Fruit fly (Drosophila melanogaster) whole organism, embryonic: Measurements from ENCODE around the gene Nlg2.

Source experiments
- ATbp ChIP-seq: fragments of 200-800 bp; sonication (Bioruptor generic); optimal IDR thresholded peaks from 2 replicates; lab custom pipeline; 2017; ENCODE audit warnings: missing biosample characterization, mild to moderate bottlenecking, missing genetic modification characterization, missing genetic modification reagents
- Bgb ChIP-seq: fragments of 200-800 bp; sonication (Bioruptor generic); IDR thresholded peaks from 2 replicates; pipeline ENCODE4 v1.3.6; 2022; ENCODE audit warnings: missing biosample characterization, missing genetic modification characterization; ENCODE audit not compliant: partially characterized antibody
- CG10209 ChIP-seq: fragments of 200-800 bp; sonication (Bioruptor generic); optimal IDR thresholded peaks from 3 replicates; lab custom pipeline; 2017; ENCODE audit warnings: missing biosample characterization, mild to moderate bottlenecking, missing genetic modification characterization, missing genetic modification reagents
- CG10267 ChIP-seq: fragments of 200-800 bp; sonication (Bioruptor generic); optimal IDR thresholded peaks from 2 replicates; lab custom pipeline; 2018; ENCODE audit warnings: missing biosample characterization, mild to moderate bottlenecking, missing genetic modification characterization, moderate library complexity
- CG12659 ChIP-seq: fragments of 200-800 bp; sonication (Bioruptor generic); optimal IDR thresholded peaks from 3 replicates; lab custom pipeline; 2017; ENCODE audit warnings: mild to moderate bottlenecking, missing biosample characterization, missing genetic modification reagents, missing genetic modification characterization
- CG14710 ChIP-seq: fragments of 200-800 bp; sonication (Bioruptor generic); optimal IDR thresholded peaks from 3 replicates; lab custom pipeline; 2019; ENCODE audit warnings: missing biosample characterization, mild to moderate bottlenecking, missing genetic modification characterization, moderate library complexity
- CG15514 ChIP-seq: fragments of 200-800 bp; sonication (Bioruptor generic); optimal IDR thresholded peaks from 3 replicates; lab custom pipeline; 2017; ENCODE audit warnings: missing biosample characterization, missing genetic modification characterization, mild to moderate bottlenecking, moderate library complexity, missing genetic modification reagents
- CG1603 ChIP-seq: fragments of 200-800 bp; sonication (Bioruptor generic); optimal IDR thresholded peaks from 2 replicates; lab custom pipeline; 2019; ENCODE audit warnings: missing biosample characterization, mild to moderate bottlenecking, missing genetic modification characterization, moderate library complexity
- CG17829 ChIP-seq: fragments of 200-800 bp; optimal IDR thresholded peaks from 2 replicates; lab custom pipeline; 2019; ENCODE audit warnings: missing biosample characterization, mild to moderate bottlenecking, missing genetic modification characterization, moderate library complexity
- CG1792 ChIP-seq: fragments of 200-800 bp; sonication (Bioruptor generic); optimal IDR thresholded peaks from 2 replicates; lab custom pipeline; 2016; ENCODE audit warnings: missing biosample characterization, missing genetic modification characterization
- CG2116 ChIP-seq: fragments of 200-800 bp; sonication (Bioruptor generic); optimal IDR thresholded peaks from 3 replicates; lab custom pipeline; 2018; ENCODE audit warnings: missing biosample characterization, mild to moderate bottlenecking, missing genetic modification characterization
- CG2199 ChIP-seq: fragments of 200-800 bp; sonication (Bioruptor generic); IDR thresholded peaks from 3 replicates; pipeline ENCODE4 v1.3.6; 2022; ENCODE audit warnings: missing biosample characterization, missing genetic modification characterization
- CG30020 ChIP-seq: fragments of 200-800 bp; optimal IDR thresholded peaks from 2 replicates; lab custom pipeline; 2019; ENCODE audit warnings: missing biosample characterization, mild to moderate bottlenecking, missing genetic modification characterization, moderate library complexity
- CG31224 ChIP-seq: fragments of 200-800 bp; sonication (Bioruptor generic); IDR thresholded peaks from 2 replicates; pipeline ENCODE4 v1.3.6; 2022; ENCODE audit warnings: missing biosample characterization, missing genetic modification characterization
- CG3847 ChIP-seq: fragments of 200-800 bp; sonication (Bioruptor generic); IDR thresholded peaks from 2 replicates; pipeline ENCODE4 v1.3.6; 2022; ENCODE audit warnings: missing biosample characterization, missing genetic modification characterization
- CG4617 ChIP-seq: fragments of 200-800 bp; sonication (Bioruptor generic); optimal IDR thresholded peaks from 3 replicates; lab custom pipeline; 2016; ENCODE audit warnings: missing biosample characterization, missing genetic modification characterization, borderline replicate concordance
- CG5953 ChIP-seq: fragments of 200-800 bp; sonication (Bioruptor generic); IDR thresholded peaks from 2 replicates; pipeline ENCODE4 v1.3.6; 2022; ENCODE audit warnings: missing biosample characterization, missing genetic modification characterization
- CG6654 ChIP-seq: fragments of 200-800 bp; sonication (Bioruptor generic); optimal IDR thresholded peaks from 2 replicates; lab custom pipeline; 2017; ENCODE audit warnings: missing biosample characterization, mild to moderate bottlenecking, missing genetic modification characterization
- CG7556 ChIP-seq: fragments of 200-800 bp; sonication (Bioruptor generic); optimal IDR thresholded peaks from 2 replicates; lab custom pipeline; 2017; ENCODE audit warnings: missing biosample characterization, mild to moderate bottlenecking, missing genetic modification characterization
- CG8290 ChIP-seq, 3 experiments: fragments of 200-800 bp; sonication (Bioruptor generic); optimal IDR thresholded peaks; 2 replicates each; lab custom pipeline; 2016 to 2019; ENCODE audit warnings: missing biosample characterization in 3 of 3, missing genetic modification characterization in 3 of 3, mild to moderate bottlenecking in 2 of 3, moderate library complexity in 1 of 3
- CG9437 ChIP-seq: fragments of 200-800 bp; sonication (Bioruptor generic); optimal IDR thresholded peaks from 2 replicates; lab custom pipeline; 2018; ENCODE audit warnings: missing biosample characterization, mild to moderate bottlenecking, missing genetic modification characterization
- CHES-1-like ChIP-seq: fragments of 200-800 bp; sonication (Bioruptor generic); optimal IDR thresholded peaks from 2 replicates; lab custom pipeline; 2016; ENCODE audit warnings: missing biosample characterization, missing genetic modification characterization
- Dll ChIP-seq: fragments of 200-800 bp; sonication (Bioruptor generic); IDR thresholded peaks from 4 replicates; pipeline ENCODE4 v1.3.6; 2022; ENCODE audit warnings: missing biosample characterization, missing genetic modification characterization; ENCODE audit not compliant: partially characterized antibody
- E2f1 ChIP-seq: fragments of 200-800 bp; sonication (Bioruptor generic); IDR thresholded peaks from 2 replicates; pipeline ENCODE4 v1.3.6; 2022; ENCODE audit warnings: missing biosample characterization, missing genetic modification characterization
- Elba2 ChIP-seq: fragments of 200-800 bp; sonication (Bioruptor generic); optimal IDR thresholded peaks from 3 replicates; lab custom pipeline; 2016; ENCODE audit warnings: missing biosample characterization, missing genetic modification characterization
- Ets65A ChIP-seq: fragments of 200-800 bp; sonication (Bioruptor generic); peaks from one replicate; lab custom pipeline; 2016; ENCODE audit warnings: missing biosample characterization, missing genetic modification characterization
- Ets97D ChIP-seq: fragments of 200-800 bp; sonication (Bioruptor generic); optimal IDR thresholded peaks from 3 replicates; lab custom pipeline; 2016; ENCODE audit warnings: missing biosample characterization, missing genetic modification characterization
- HmgD ChIP-seq: fragments of 200-800 bp; sonication (Bioruptor generic); optimal IDR thresholded peaks from 3 replicates; lab custom pipeline; 2016; ENCODE audit warnings: missing biosample characterization, missing genetic modification characterization
- HmgZ ChIP-seq: fragments of 200-800 bp; sonication (Bioruptor generic); optimal IDR thresholded peaks from 2 replicates; lab custom pipeline; 2018; ENCODE audit warnings: missing biosample characterization, mild to moderate bottlenecking, missing genetic modification characterization
- Med ChIP-seq: fragments of 200-800 bp; sonication (Bioruptor generic); peaks from one replicate; lab custom pipeline; 2016; ENCODE audit warnings: missing biosample characterization, missing genetic modification characterization, mild to moderate bottlenecking, inconsistent platforms, moderate library complexity
- Mrtf ChIP-seq: fragments of 200-800 bp; sonication (Bioruptor generic); IDR thresholded peaks from 3 replicates; pipeline ENCODE4 v1.3.6; 2022; ENCODE audit warnings: missing biosample characterization, missing genetic modification characterization
- Opbp ChIP-seq: fragments of 200-800 bp; sonication (Bioruptor generic); IDR thresholded peaks from 3 replicates; pipeline ENCODE4 v1.3.6; 2022; ENCODE audit warnings: missing biosample characterization, missing genetic modification characterization; ENCODE audit not compliant: partially characterized antibody
- Sin3A ChIP-seq: fragments of >200 bp; optimal IDR thresholded peaks from 2 replicates; lab custom pipeline; 2018
- Spps ChIP-seq: fragments of 200-800 bp; sonication (Bioruptor generic); optimal IDR thresholded peaks from 2 replicates; lab custom pipeline; 2018; ENCODE audit warnings: missing biosample characterization, mild to moderate bottlenecking, missing genetic modification characterization
- Sry-δ ChIP-seq: fragments of 200-800 bp; sonication (Bioruptor generic); optimal IDR thresholded peaks from 2 replicates; lab custom pipeline; 2016; ENCODE audit warnings: missing biosample characterization, missing genetic modification characterization
- Ssrp ChIP-seq: fragments of 200-800 bp; sonication (Bioruptor generic); optimal IDR thresholded peaks from 2 replicates; lab custom pipeline; 2018; ENCODE audit warnings: missing biosample characterization, mild to moderate bottlenecking, missing genetic modification characterization, moderate library complexity
- YL-1 ChIP-seq: fragments of 200-800 bp; sonication (Bioruptor generic); optimal IDR thresholded peaks from 3 replicates; lab custom pipeline; 2017; ENCODE audit warnings: missing biosample characterization, mild to moderate bottlenecking, missing genetic modification characterization
- amos ChIP-seq: fragments of 200-800 bp; sonication (Bioruptor generic); IDR thresholded peaks from 2 replicates; pipeline ENCODE4 v1.3.6; 2022; ENCODE audit warnings: missing biosample characterization, missing genetic modification characterization; ENCODE audit not compliant: partially characterized antibody
- ap ChIP-seq: fragments of 200-800 bp; sonication (Bioruptor generic); IDR thresholded peaks from 2 replicates; pipeline ENCODE4 v1.3.6; 2022; ENCODE audit warnings: missing biosample characterization, missing genetic modification characterization
- gfzf ChIP-seq: fragments of 200-800 bp; sonication (Bioruptor generic); optimal IDR thresholded peaks from 2 replicates; lab custom pipeline; 2016; ENCODE audit warnings: missing biosample characterization, mild to moderate bottlenecking, missing genetic modification characterization, moderate library complexity
- grn ChIP-seq: fragments of 200-800 bp; sonication (Bioruptor generic); optimal IDR thresholded peaks from 3 replicates; lab custom pipeline; 2017; ENCODE audit warnings: missing biosample characterization, missing genetic modification characterization
- insv ChIP-seq, 2 experiments: fragments of 200-800 bp; sonication (Bioruptor generic); optimal IDR thresholded peaks; 3 replicates each; lab custom pipeline; 2016 to 2018; ENCODE audit warnings: missing biosample characterization in 2 of 2, missing genetic modification characterization in 2 of 2
- jumu ChIP-seq: fragments of 200-800 bp; sonication (Bioruptor generic); optimal IDR thresholded peaks from 3 replicates; lab custom pipeline; 2016; ENCODE audit warnings: missing biosample characterization, missing genetic modification characterization
- mirr ChIP-seq: fragments of 200-800 bp; sonication (Bioruptor generic); optimal IDR thresholded peaks from 3 replicates; lab custom pipeline; 2018; ENCODE audit warnings: missing biosample characterization, mild to moderate bottlenecking, missing genetic modification characterization
- phol ChIP-seq: fragments of 200-800 bp; sonication (Bioruptor generic); optimal IDR thresholded peaks from 3 replicates; lab custom pipeline; 2018; ENCODE audit warnings: missing biosample characterization, mild to moderate bottlenecking, missing genetic modification characterization, moderate library complexity
- sens ChIP-seq: fragments of 200-800 bp; sonication (Bioruptor generic); peaks from one replicate; lab custom pipeline; 2016; ENCODE audit warnings: missing biosample characterization, missing genetic modification characterization
- sima ChIP-seq: fragments of 200-800 bp; sonication (Bioruptor generic); optimal IDR thresholded peaks from 2 replicates; lab custom pipeline; 2016; ENCODE audit warnings: missing biosample characterization, missing genetic modification characterization
- z ChIP-seq: fragments of 200-800 bp; sonication (Bioruptor generic); IDR thresholded peaks from 3 replicates; pipeline ENCODE4 v1.3.6; 2022; ENCODE audit warnings: missing biosample characterization, missing genetic modification characterization
- zen ChIP-seq: fragments of 200-800 bp; sonication (Bioruptor generic); optimal IDR thresholded peaks from 3 replicates; lab custom pipeline; 2018; ENCODE audit warnings: missing biosample characterization, mild to moderate bottlenecking, missing genetic modification characterization, moderate library complexity

Nlg2 gene

dm6 chr2L:6851963-6852671, 22.6 kb upstream of the Nlg2 start, which contains the start of gene Rca1 (continued):
- TF ChIP-seq CG15514 (GFP tag; lab: Kevin White, UChicago) (peak; percentile 88), Dll (GFP tag; lab: Robert Waterston, UW) (peak; percentile 64; the same call in 3 of the 4 replicates), YL-1 (peak; percentile 58), Mrtf (GFP tag; lab: Robert Waterston, UW) (no peak), phol (tag; lab: Kevin White, UChicago) (peak; percentile 89), CG17829 (tag; lab: Kevin White, UChicago) (peak; percentile 24), ap (no peak), gfzf (GFP tag; lab: Kevin White, UChicago) (peak; percentile 87), Bgb (GFP tag; lab: Robert Waterston, UW) (peak; percentile 45; the same call in 1 of the 2 replicates), jumu (peak; percentile 8), CG8290 (GFP tag; optimal IDR thresholded peaks at IDR 0.05; lab: Kevin White, UChicago) (peak; percentile 25), CG8290 (tag; optimal IDR thresholded peaks at IDR 0.05; lab: Kevin White, UChicago) (no peak), CG10209 (no peak), Ssrp (tag; lab: Kevin White, UChicago) (no peak), CG31224 (no peak), CG14710 (tag; lab: Kevin White, UChicago) (peak; percentile 100), insv (GFP tag; optimal IDR thresholded peaks at IDR 0.05; lab: Kevin White, UChicago) (peak in 1 of 2 experiments; percentile 46), Ets97D (GFP tag; lab: Kevin White, UChicago) (peak; percentile 74), mirr (no peak), CG7556 (no peak), Spps (tag; lab: Kevin White, UChicago) (no peak), E2f1 (GFP tag; lab: Robert Waterston, UW) (no peak), CG3847 (GFP tag; lab: Robert Waterston, UW) (peak; percentile 38; the same call in 1 of the 2 replicates), amos (GFP tag; lab: Robert Waterston, UW) (peak; percentile 53), grn (GFP tag; lab: Kevin White, UChicago) (no peak), Med (GFP tag; lab: Kevin White, UChicago) (peak; percentile 69), CHES-1-like (GFP tag; lab: Kevin White, UChicago) (peak; percentile 55), CG6654 (GFP tag; lab: Kevin White, UChicago) (no peak), z (GFP tag; lab: Robert Waterston, UW) (no peak), sima (GFP tag; lab: Kevin White, UChicago) (no peak), CG1792 (no peak), CG9437 (GFP tag; lab: Kevin White, UChicago) (peak; percentile 21), CG4617 (GFP tag; lab: Kevin White, UChicago) (peak; percentile 55), Sry-δ (GFP tag; lab: Kevin White, UChicago) (peak; percentile 60), CG5953 (GFP tag; lab: Robert Waterston, UW) (0 out of 2 replicates have a peak, but pooled peaks have one; percentile 16), sens (peak; percentile 79), CG12659 (GFP tag; lab: Kevin White, UChicago) (peak; percentile 73), CG2199 (GFP tag; lab: Robert Waterston, UW) (0 out of 3 replicates have a peak, but pooled peaks have one; percentile 55), Ets65A (GFP tag; lab: Kevin White, UChicago) (peak; percentile 35), HmgZ (tag; lab: Kevin White, UChicago) (peak; percentile 62), HmgD (GFP tag; lab: Kevin White, UChicago) (peak; percentile 58), Opbp (GFP tag; lab: Robert Waterston, UW) (0 out of 3 replicates have a peak, but pooled peaks have one; percentile 48), CG10267 (tag; lab: Kevin White, UChicago) (peak; percentile 53), CG2116 (GFP tag; lab: Kevin White, UChicago) (peak; percentile 66), CG1603 (peak; percentile 58), zen (tag; lab: Kevin White, UChicago) (peak; percentile 32), CG30020 (tag; lab: Kevin White, UChicago) (peak; percentile 25), Sin3A (lab: Kevin White, UChicago) (peak; percentile 88), ATbp (GFP tag; lab: Kevin White, UChicago) (no peak), Elba2 (GFP tag; lab: Kevin White, UChicago) (peak; percentile 45)
